Fruit fly (Drosophila melanogaster): ENCODE results near the gene Nsf2.

DNA sequence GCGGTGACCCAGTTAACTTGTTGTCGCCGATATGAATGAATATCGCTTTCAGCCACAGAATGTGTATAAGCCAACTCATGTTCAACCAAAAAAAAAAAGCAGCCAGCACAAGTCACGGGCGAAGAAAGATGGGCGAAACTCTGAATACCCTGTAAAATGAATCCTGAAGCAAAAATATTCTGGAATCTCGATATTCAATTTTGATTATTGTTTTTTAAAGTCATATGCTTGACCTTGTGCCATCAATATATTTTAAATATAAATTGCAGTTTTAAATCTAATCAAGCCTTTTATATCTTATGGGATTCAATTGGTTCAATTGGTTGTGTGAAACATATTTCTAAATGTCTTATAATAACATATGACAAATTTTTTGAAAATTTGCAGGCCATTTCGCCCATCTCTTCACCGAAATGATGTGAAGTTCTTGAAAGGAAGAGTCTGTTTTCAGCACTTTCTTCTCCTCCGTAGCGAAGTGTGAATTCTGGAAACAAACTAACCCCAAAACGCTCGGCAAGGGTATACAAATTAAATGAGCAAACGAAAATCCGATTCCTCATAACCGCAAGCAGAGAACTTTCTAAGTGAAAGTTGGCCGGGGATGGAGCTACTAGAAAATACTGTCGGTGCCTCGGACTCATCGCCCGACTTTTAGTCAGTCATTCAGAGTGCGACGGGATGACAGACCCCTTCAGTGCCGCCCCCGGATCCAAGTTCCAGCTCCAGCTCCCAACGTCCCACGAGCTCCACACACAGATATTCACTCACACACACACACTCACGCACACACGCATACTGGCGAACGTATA is 22.0 kb downstream of the Nsf2 start:
- no peak for TF ChIP-seq CG1621 (tag; optimal IDR thresholded peaks at IDR 0.05)
- no peak for TF ChIP-seq CG6808 (GFP tag; optimal IDR thresholded peaks at IDR 0.05)
- TF ChIP-seq Hr39 (GFP tag; optimal IDR thresholded peaks at IDR 0.05): no peak
- no peak for TF ChIP-seq Sox15 (GFP tag; optimal IDR thresholded peaks at IDR 0.05)
- TF ChIP-seq Sox102F (GFP tag; optimal IDR thresholded peaks at IDR 0.05): no peak
- TF ChIP-seq Hr4 (GFP tag; optimal IDR thresholded peaks at IDR 0.05): peak; percentile 20
- no peak for TF ChIP-seq pdm3 (GFP tag; optimal IDR thresholded peaks at IDR 0.05)
- TF ChIP-seq lz (GFP tag; optimal IDR thresholded peaks at IDR 0.05): no peak
- TF ChIP-seq CG6163 (GFP tag; IDR thresholded peaks at IDR 0.05): no peak
- TF ChIP-seq CG3919 (GFP tag; optimal IDR thresholded peaks at IDR 0.05): no peak
- TF ChIP-seq fkh (GFP tag; optimal IDR thresholded peaks at IDR 0.05): no peak
- no peak for TF ChIP-seq esn (GFP tag; optimal IDR thresholded peaks at IDR 0.05)

Measured in whole organism, prepupa.